Fruit fly (Drosophila melanogaster) Kc167 (cell line): Measurements from ENCODE around the gene PolQ.

Experiments
- Myc ChIP-seq: fragments of >200 bp; optimal IDR thresholded peaks from 2 replicates; lab custom pipeline; 2017; ENCODE audit warnings: missing external identifiers
- Sin3A ChIP-seq: fragments of >200 bp; optimal IDR thresholded peaks from 2 replicates; lab custom pipeline; 2018; ENCODE audit warnings: missing external identifiers
- h ChIP-seq: fragments of >200 bp; optimal IDR thresholded peaks from 3 replicates; lab custom pipeline; 2018; ENCODE audit warnings: missing external identifiers
- insv ChIP-seq: fragments of >200 bp; optimal IDR thresholded peaks from 3 replicates; lab custom pipeline; 2018; ENCODE audit warnings: missing external identifiers
- psq ChIP-seq: fragments of >200 bp; optimal IDR thresholded peaks from 2 replicates; lab custom pipeline; 2017; ENCODE audit warnings: missing external identifiers
- ttk ChIP-seq: sonication (Bioruptor generic); optimal IDR thresholded peaks from 2 replicates; lab custom pipeline; 2017; ENCODE audit warnings: missing external identifiers

dm6 chr3R:12697571-12698039, 14.5 kb downstream of the PolQ start:
- TF ChIP-seq Sin3A (lab: Kevin White, UChicago) (no peak), psq (lab: Kevin White, UChicago) (no peak), h (lab: Kevin White, UChicago) (no peak), insv (lab: Kevin White, UChicago) (no peak), ttk (no peak), Myc (lab: Kevin White, UChicago) (no peak)
